Fruit fly (Drosophila melanogaster) whole organism, embryonic: ENCODE measurements around the gene RPA1.

Source experiments
- Abd-B ChIP-seq: fragments of 200-800 bp; sonication (Bioruptor generic); optimal IDR thresholded peaks from 2 replicates; lab custom pipeline; 2018; ENCODE audit warnings: missing biosample characterization, mild to moderate bottlenecking, missing genetic modification characterization, moderate library complexity
- Antp ChIP-seq: fragments of 200-800 bp; sonication (Bioruptor generic); optimal IDR thresholded peaks from 3 replicates; lab custom pipeline; 2016; ENCODE audit warnings: missing biosample characterization, missing genetic modification characterization
- BEAF-32 ChIP-seq: fragments of 200-800 bp; sonication (Bioruptor generic); optimal IDR thresholded peaks from 3 replicates; lab custom pipeline; 2017; ENCODE audit warnings: missing biosample characterization, missing genetic modification characterization, mild to moderate bottlenecking, moderate library complexity, missing genetic modification reagents
- Blimp-1 ChIP-seq: fragments of 200-800 bp; sonication (Bioruptor generic); optimal IDR thresholded peaks from 3 replicates; lab custom pipeline; 2018; ENCODE audit warnings: missing biosample characterization, missing genetic modification characterization, mild to moderate bottlenecking, moderate library complexity, missing genetic modification reagents
- Bteb2 ChIP-seq: fragments of 200-800 bp; sonication (Bioruptor generic); optimal IDR thresholded peaks from 2 replicates; lab custom pipeline; 2016; ENCODE audit warnings: missing biosample characterization, missing genetic modification characterization
- CG10431 ChIP-seq: fragments of 200-800 bp; sonication (Bioruptor generic); optimal IDR thresholded peaks from 3 replicates; lab custom pipeline; 2018; ENCODE audit warnings: missing biosample characterization, mild to moderate bottlenecking, missing genetic modification characterization
- CG10462 ChIP-seq: fragments of 200-800 bp; sonication (Bioruptor generic); optimal IDR thresholded peaks from 2 replicates; lab custom pipeline; 2016; ENCODE audit warnings: missing biosample characterization, missing genetic modification characterization
- CG11504 ChIP-seq: fragments of 200-800 bp; sonication (Bioruptor generic); optimal IDR thresholded peaks from 3 replicates; lab custom pipeline; 2019; ENCODE audit warnings: missing biosample characterization, mild to moderate bottlenecking, missing genetic modification characterization, moderate library complexity
- CG1529 ChIP-seq: fragments of 200-800 bp; sonication (Bioruptor generic); optimal IDR thresholded peaks from 3 replicates; lab custom pipeline; 2018; ENCODE audit warnings: missing biosample characterization, missing genetic modification characterization
- CG18011 ChIP-seq: fragments of 200-800 bp; sonication (Bioruptor generic); optimal IDR thresholded peaks from 2 replicates; lab custom pipeline; 2017; ENCODE audit warnings: missing biosample characterization, missing genetic modification characterization, mild to moderate bottlenecking, moderate library complexity, missing genotype
- CG1832 ChIP-seq: fragments of 200-800 bp; sonication (Bioruptor generic); optimal IDR thresholded peaks from 2 replicates; lab custom pipeline; 2017; ENCODE audit warnings: missing biosample characterization, mild to moderate bottlenecking, missing genetic modification characterization, inconsistent platforms
- CG30403 ChIP-seq: fragments of 200-800 bp; sonication (Bioruptor generic); optimal IDR thresholded peaks from 3 replicates; lab custom pipeline; 2016; ENCODE audit warnings: missing biosample characterization, missing genetic modification characterization
- CG3065 ChIP-seq: fragments of 200-800 bp; sonication (Bioruptor generic); optimal IDR thresholded peaks from 2 replicates; lab custom pipeline; 2016; ENCODE audit warnings: missing biosample characterization, missing genetic modification characterization
- CG31441 ChIP-seq: fragments of 200-800 bp; sonication (Bioruptor generic); IDR thresholded peaks from 2 replicates; pipeline ENCODE4 v1.3.6; 2022; ENCODE audit warnings: missing biosample characterization, missing genetic modification characterization
- CG33557 ChIP-seq: fragments of 200-800 bp; sonication (Bioruptor generic); optimal IDR thresholded peaks from 2 replicates; lab custom pipeline; 2019; ENCODE audit warnings: missing biosample characterization, mild to moderate bottlenecking, missing genetic modification characterization, moderate library complexity
- CG34376 ChIP-seq: fragments of 200-800 bp; sonication (Bioruptor generic); optimal IDR thresholded peaks from 2 replicates; lab custom pipeline; 2018; ENCODE audit warnings: missing biosample characterization, mild to moderate bottlenecking, missing genetic modification characterization
- CG8290 ChIP-seq, 3 experiments: fragments of 200-800 bp; sonication (Bioruptor generic); optimal IDR thresholded peaks; 2 replicates each; lab custom pipeline; 2016 to 2019; ENCODE audit warnings: missing biosample characterization in 3 of 3, missing genetic modification characterization in 3 of 3, mild to moderate bottlenecking in 2 of 3, moderate library complexity in 1 of 3
- CG8944 ChIP-seq: fragments of 200-800 bp; sonication (Bioruptor generic); optimal IDR thresholded peaks from 3 replicates; lab custom pipeline; 2016; ENCODE audit warnings: missing biosample characterization, missing genetic modification characterization
- CG9817 ChIP-seq: fragments of 200-800 bp; sonication (Bioruptor generic); optimal IDR thresholded peaks from 2 replicates; lab custom pipeline; 2018; ENCODE audit warnings: missing biosample characterization, mild to moderate bottlenecking, missing genetic modification characterization, moderate library complexity
- CG9932 ChIP-seq: fragments of 200-800 bp; sonication (Bioruptor generic); IDR thresholded peaks from 2 replicates; pipeline ENCODE4 v1.3.6; 2022; ENCODE audit warnings: missing biosample characterization, missing genetic modification characterization
- Deaf1 ChIP-seq: fragments of 200-800 bp; optimal IDR thresholded peaks from 3 replicates; lab custom pipeline; 2019; ENCODE audit warnings: missing biosample characterization, mild to moderate bottlenecking, missing genetic modification characterization, moderate library complexity
- E2f1 ChIP-seq: fragments of 200-800 bp; sonication (Bioruptor generic); IDR thresholded peaks from 2 replicates; pipeline ENCODE4 v1.3.6; 2022; ENCODE audit warnings: missing biosample characterization, missing genetic modification characterization
- Ets65A ChIP-seq: fragments of 200-800 bp; sonication (Bioruptor generic); peaks from one replicate; lab custom pipeline; 2016; ENCODE audit warnings: missing biosample characterization, missing genetic modification characterization
- HLHmδ ChIP-seq: fragments of 200-800 bp; sonication (Bioruptor generic); optimal IDR thresholded peaks from 2 replicates; lab custom pipeline; 2018; ENCODE audit warnings: missing biosample characterization, mild to moderate bottlenecking, missing genetic modification characterization, moderate library complexity
- Poxn ChIP-seq: fragments of 200-800 bp; sonication (Bioruptor generic); IDR thresholded peaks from 2 replicates; pipeline ENCODE4 v1.3.6; 2022; ENCODE audit warnings: missing biosample characterization, missing genetic modification characterization
- Spps ChIP-seq: fragments of 200-800 bp; sonication (Bioruptor generic); optimal IDR thresholded peaks from 2 replicates; lab custom pipeline; 2018; ENCODE audit warnings: missing biosample characterization, mild to moderate bottlenecking, missing genetic modification characterization
- Trl ChIP-seq, 3 experiments: fragments of >200 bp in 2 of 3; fragments of 200-800 bp in 1 of 3; sonication (Bioruptor generic) in 1 of 3; optimal IDR thresholded peaks; 2 replicates in 1 of 3; 3 replicates in 2 of 3; lab custom pipeline; 2016 to 2017; ENCODE audit warnings: missing biosample characterization in 1 of 3, missing genetic modification characterization in 1 of 3
- Vsx1 ChIP-seq: fragments of 200-800 bp; sonication (Bioruptor generic); optimal IDR thresholded peaks from 2 replicates; lab custom pipeline; 2017; ENCODE audit warnings: missing biosample characterization, mild to moderate bottlenecking, missing genetic modification characterization, missing genetic modification reagents
- al ChIP-seq: fragments of 200-800 bp; sonication (Bioruptor generic); IDR thresholded peaks from 2 replicates; pipeline ENCODE4 v1.3.6; 2022; ENCODE audit warnings: missing biosample characterization, missing genetic modification characterization
- bab2 ChIP-seq: fragments of 200-800 bp; sonication (Bioruptor generic); optimal IDR thresholded peaks from 2 replicates; lab custom pipeline; 2016; ENCODE audit warnings: missing biosample characterization, missing genetic modification characterization
- chinmo ChIP-seq: fragments of 200-800 bp; sonication (Bioruptor generic); IDR thresholded peaks from 4 replicates; pipeline ENCODE4 v1.3.6; 2022; ENCODE audit warnings: missing biosample characterization, missing genetic modification characterization; ENCODE audit not compliant: partially characterized antibody
- crc ChIP-seq: fragments of 200-800 bp; sonication (Bioruptor generic); optimal IDR thresholded peaks from 2 replicates; lab custom pipeline; 2016; ENCODE audit warnings: missing biosample characterization, missing genetic modification characterization
- grn ChIP-seq: fragments of 200-800 bp; sonication (Bioruptor generic); optimal IDR thresholded peaks from 3 replicates; lab custom pipeline; 2017; ENCODE audit warnings: missing biosample characterization, missing genetic modification characterization
- hkb ChIP-seq, 2 experiments: fragments of 200-800 bp in 1 of 2; fragments of >200 bp in 1 of 2; sonication (Bioruptor generic) in 1 of 2; IDR thresholded peaks in 1 of 2; optimal IDR thresholded peaks in 1 of 2; 2 replicates each; pipeline versions ENCODE4 v1.3.6 to Lab custom; 2017 to 2022; ENCODE audit warnings: missing biosample characterization in 1 of 2, missing genetic modification characterization in 1 of 2
- jigr1 ChIP-seq: fragments of 200-800 bp; sonication (Bioruptor generic); IDR thresholded peaks from 3 replicates; pipeline ENCODE4 v1.3.6; 2022; ENCODE audit warnings: missing biosample characterization, missing genetic modification characterization
- pan ChIP-seq, 4 experiments: fragments of >200 bp in 3 of 4; fragments of 200-800 bp in 1 of 4; sonication (Bioruptor generic) in 1 of 4; optimal IDR thresholded peaks in 3 of 4; IDR thresholded peaks in 1 of 4; 2 replicates each; pipeline versions ENCODE4 v1.3.6 to Lab custom; 2017 to 2022; ENCODE audit warnings: missing biosample characterization in 2 of 4, missing genetic modification characterization in 2 of 4, mixed read lengths in 1 of 4
- phol ChIP-seq: fragments of 200-800 bp; sonication (Bioruptor generic); optimal IDR thresholded peaks from 3 replicates; lab custom pipeline; 2018; ENCODE audit warnings: missing biosample characterization, mild to moderate bottlenecking, missing genetic modification characterization, moderate library complexity
- ranshi ChIP-seq: fragments of 200-800 bp; sonication (Bioruptor generic); IDR thresholded peaks from 2 replicates; pipeline ENCODE4 v1.3.6; 2022; ENCODE audit warnings: missing biosample characterization, missing genetic modification characterization
- run ChIP-seq: fragments of 200-800 bp; sonication (Bioruptor generic); optimal IDR thresholded peaks from 3 replicates; lab custom pipeline; 2018; ENCODE audit warnings: missing biosample characterization, mild to moderate bottlenecking, missing genetic modification characterization
- schlank ChIP-seq: fragments of 200-800 bp; sonication (Bioruptor generic); optimal IDR thresholded peaks from 2 replicates; lab custom pipeline; 2018; ENCODE audit warnings: missing biosample characterization, mild to moderate bottlenecking, missing genetic modification characterization
- sens-2 ChIP-seq: fragments of 200-800 bp; sonication (Bioruptor generic); IDR thresholded peaks from 2 replicates; pipeline ENCODE4 v1.3.6; 2022; ENCODE audit warnings: missing biosample characterization, missing genetic modification characterization
- sima ChIP-seq: fragments of 200-800 bp; sonication (Bioruptor generic); optimal IDR thresholded peaks from 2 replicates; lab custom pipeline; 2016; ENCODE audit warnings: missing biosample characterization, missing genetic modification characterization
- stwl ChIP-seq: fragments of 200-800 bp; sonication (Bioruptor generic); optimal IDR thresholded peaks from 3 replicates; lab custom pipeline; 2018; ENCODE audit warnings: missing biosample characterization, mild to moderate bottlenecking, missing genetic modification characterization, moderate library complexity
- tio ChIP-seq: fragments of 200-800 bp; sonication (Bioruptor generic); optimal IDR thresholded peaks from 2 replicates; lab custom pipeline; 2017; ENCODE audit warnings: missing biosample characterization, missing genetic modification characterization, inconsistent platforms
- vvl ChIP-seq: fragments of 200-800 bp; sonication (Bioruptor generic); IDR thresholded peaks from 2 replicates; pipeline ENCODE4 v1.3.6; 2022; ENCODE audit warnings: missing biosample characterization, missing genetic modification characterization
- zen ChIP-seq: fragments of 200-800 bp; sonication (Bioruptor generic); optimal IDR thresholded peaks from 3 replicates; lab custom pipeline; 2018; ENCODE audit warnings: missing biosample characterization, mild to moderate bottlenecking, missing genetic modification characterization, moderate library complexity
- zfh2 ChIP-seq: fragments of 200-800 bp; sonication (Bioruptor generic); optimal IDR thresholded peaks from 2 replicates; lab custom pipeline; 2016; ENCODE audit warnings: missing biosample characterization, missing genetic modification characterization

Gene RPA1

DNA sequence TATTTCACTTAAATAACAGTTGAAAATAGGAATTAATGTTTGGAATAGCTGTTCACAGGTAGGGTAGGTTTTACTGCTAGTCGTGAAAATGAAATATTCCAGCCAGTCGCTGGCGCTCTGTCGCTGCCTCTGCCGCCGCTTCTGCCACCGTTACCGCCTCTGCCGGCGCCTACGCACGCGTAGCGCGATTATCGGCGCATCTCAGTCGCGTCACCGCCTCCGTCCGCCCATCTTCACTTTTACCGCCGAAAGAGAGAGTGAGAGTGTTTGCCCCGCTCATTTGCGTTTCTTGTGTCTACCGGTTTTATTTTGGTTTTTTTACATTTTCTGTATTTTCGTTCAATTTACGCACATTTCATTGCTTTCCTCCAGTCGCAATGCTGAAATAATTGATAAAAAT lies 12.7 kb downstream of the RPA1 start (continued):
- TF ChIP-seq BEAF-32 (GFP tag; lab: Kevin White, UChicago) (no peak), CG33557 (GFP tag; lab: Kevin White, UChicago) (peak; percentile 64), Ets65A (GFP tag; lab: Kevin White, UChicago) (peak; percentile 43), sima (GFP tag; lab: Kevin White, UChicago) (no peak), CG10462 (no peak), pan (optimal IDR thresholded peaks at IDR 0.05; lab: Kevin White, UChicago) (no peak), pan (GFP tag; optimal IDR thresholded peaks at IDR 0.05 in 1 of 2, IDR thresholded peaks at IDR 0.05 in 1 of 2) (peak in 1 of 2 experiments; percentile 4), chinmo (GFP tag; lab: Robert Waterston, UW) (0 out of 4 replicates have a peak, but pooled peaks have one; percentile 24), Poxn (GFP tag; lab: Robert Waterston, UW) (no peak), crc (GFP tag; lab: Kevin White, UChicago) (no peak), zen (tag; lab: Kevin White, UChicago) (peak; percentile 32), grn (GFP tag; lab: Kevin White, UChicago) (peak; percentile 66), Blimp-1 (GFP tag; lab: Kevin White, UChicago) (peak; percentile 99), CG31441 (no peak), CG30403 (no peak), schlank (tag; lab: Kevin White, UChicago) (no peak), CG18011 (no peak), CG10431 (GFP tag; lab: Kevin White, UChicago) (peak; percentile 58), CG3065 (GFP tag; lab: Kevin White, UChicago) (no peak), Spps (tag; lab: Kevin White, UChicago) (no peak)

DNA sequence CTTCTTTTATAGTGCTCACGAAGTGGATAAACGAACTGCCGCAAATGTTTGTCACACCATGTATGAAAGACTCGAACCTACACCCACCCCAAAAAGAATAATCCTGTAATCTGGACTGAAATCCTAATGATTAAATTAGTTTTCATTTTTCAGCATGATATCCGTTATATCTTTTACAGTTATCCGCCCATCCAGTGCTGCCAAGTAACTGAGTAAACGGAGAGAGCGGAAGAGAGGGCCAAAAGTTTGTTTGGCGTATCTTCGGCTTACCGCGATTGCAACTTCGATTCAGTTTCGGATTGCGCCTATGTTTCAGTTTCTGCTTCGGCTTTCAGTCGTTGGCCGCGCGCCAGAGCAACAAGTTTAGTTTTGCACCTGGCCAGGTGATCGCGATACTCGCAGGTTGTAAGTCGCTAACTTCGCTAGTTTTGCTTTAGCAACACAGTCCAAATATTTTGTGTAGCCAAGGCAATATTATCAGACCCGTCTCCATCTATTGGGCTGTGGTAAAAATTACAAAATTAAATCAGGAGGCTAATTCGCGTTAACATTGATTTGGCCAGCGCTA lies 14.0 kb downstream of the RPA1 start, which contains the start of gene mtg:
Gene mtg, plus strand, starts transcription at position 332 of the 568 bp plus-strand sequence.
- no peak for TF ChIP-seq zen (tag; lab: Kevin White, UChicago)
- no peak for TF ChIP-seq stwl (tag; lab: Kevin White, UChicago)
- no peak for TF ChIP-seq Antp (GFP tag; lab: Kevin White, UChicago)
- no peak for TF ChIP-seq ranshi (GFP tag; lab: Robert Waterston, UW)
- no peak for TF ChIP-seq tio
- TF ChIP-seq phol (tag; lab: Kevin White, UChicago) = no peak
- no peak for TF ChIP-seq jigr1 (GFP tag; lab: Robert Waterston, UW)
- TF ChIP-seq zfh2 (GFP tag; lab: Kevin White, UChicago) = no peak
- TF ChIP-seq CG1832 (GFP tag; lab: Kevin White, UChicago) = no peak
- TF ChIP-seq CG11504 (tag; lab: Kevin White, UChicago) = peak; percentile 59
- no peak for TF ChIP-seq Bteb2 (GFP tag; lab: Kevin White, UChicago)
- TF ChIP-seq CG8944 (GFP tag; lab: Kevin White, UChicago) = no peak
- no peak for TF ChIP-seq run
- TF ChIP-seq al (GFP tag; lab: Robert Waterston, UW) = no peak
- 0 out of 2 replicates have a peak, but pooled peaks have one; percentile 10 for TF ChIP-seq vvl (GFP tag; lab: Robert Waterston, UW)
- TF ChIP-seq Abd-B (GFP tag; lab: Kevin White, UChicago) = no peak
- TF ChIP-seq CG10462 = no peak
- no peak for TF ChIP-seq hkb (optimal IDR thresholded peaks at IDR 0.05; lab: Kevin White, UChicago)
- TF ChIP-seq hkb (GFP tag; IDR thresholded peaks at IDR 0.05; lab: Robert Waterston, UW) = no peak
- TF ChIP-seq CG1529 (GFP tag; lab: Kevin White, UChicago) = peak; percentile 69
- TF ChIP-seq bab2 = no peak
- TF ChIP-seq Deaf1 (tag; lab: Kevin White, UChicago) = peak; percentile 95
- no peak for TF ChIP-seq HLHmδ (GFP tag; lab: Kevin White, UChicago)
- no peak for TF ChIP-seq Vsx1 (GFP tag; lab: Kevin White, UChicago)
- no peak for TF ChIP-seq CG34376 (GFP tag; lab: Kevin White, UChicago)
- TF ChIP-seq CG9932 (GFP tag; lab: Robert Waterston, UW) = no peak
- TF ChIP-seq CG9817 (tag; lab: Kevin White, UChicago) = no peak
- TF ChIP-seq E2f1 (GFP tag; lab: Robert Waterston, UW) = 0 out of 2 replicates have a peak, but pooled peaks have one; percentile 23
- TF ChIP-seq sens-2 (GFP tag; lab: Robert Waterston, UW) = no peak
- peak in 1 of 2 experiments; percentile 20 for TF ChIP-seq Trl (optimal IDR thresholded peaks at IDR 0.05; lab: Kevin White, UChicago)
- TF ChIP-seq Trl (GFP tag; optimal IDR thresholded peaks at IDR 0.05; lab: Kevin White, UChicago) = no peak
- no peak for TF ChIP-seq CG8290 (GFP tag; optimal IDR thresholded peaks at IDR 0.05; lab: Kevin White, UChicago)
- peak in 1 of 2 experiments; percentile 15 for TF ChIP-seq CG8290 (tag; optimal IDR thresholded peaks at IDR 0.05; lab: Kevin White, UChicago)
